Worm (Caenorhabditis elegans): ENCODE data around the gene T19D7.6.

T19D7.6 gene

DNA sequence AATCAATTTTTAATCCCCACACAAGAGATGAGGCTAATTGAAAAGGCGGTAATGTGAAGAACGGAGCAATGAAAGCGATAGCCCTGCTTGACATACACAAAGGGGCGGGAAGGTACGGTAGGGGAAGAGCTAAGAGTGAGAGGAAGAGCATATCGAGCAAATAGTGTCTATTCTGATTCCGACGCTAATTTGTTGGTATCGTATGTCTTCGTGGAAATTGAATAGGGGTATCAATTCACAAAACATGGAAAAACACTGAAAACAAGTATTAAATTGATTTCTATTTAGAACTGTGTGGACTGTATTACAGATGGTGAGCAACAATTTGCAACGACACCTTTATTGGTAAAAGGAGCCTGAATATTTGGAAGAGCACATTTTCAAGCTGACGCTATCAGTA lies 33.7 kb downstream of the T19D7.6 start, which contains the start of gene pha-2:
Gene pha-2 (minus strand): TSS at position 101 of the 400 bp plus-strand sequence.
- no peak for TF ChIP-seq T22C8.4 (GFP tag; IDR thresholded peaks at IDR 0.05)
- TF ChIP-seq ztf-23 (GFP tag; IDR thresholded peaks at IDR 0.05), result no peak
- TF ChIP-seq ref-1 (GFP tag; conservative IDR thresholded peaks at IDR 0.05), result no peak
- no peak for TF ChIP-seq flt-1 (GFP tag; IDR thresholded peaks at IDR 0.05)
- no peak for TF ChIP-seq ztf-29 (GFP tag; IDR thresholded peaks at IDR 0.05)
- TF ChIP-seq med-1 (GFP tag; optimal IDR thresholded peaks at IDR 0.05; ENCODE audit: insufficient read depth), result no peak
- no peak for TF ChIP-seq cog-1 (tag; optimal IDR thresholded peaks at IDR 0.05)
- TF ChIP-seq klf-2 (GFP tag; conservative IDR thresholded peaks at IDR 0.05), result no peak
- TF ChIP-seq tab-1 (GFP tag; IDR thresholded peaks at IDR 0.05), result no peak

ce11 chrX:629134-629533 lies 41.5 kb downstream of the T19D7.6 start, which contains the start of gene M6.4:
TSS of gene M6.4 (plus strand) at chrX:629188.
- TF ChIP-seq ztf-23 (GFP tag; IDR thresholded peaks at IDR 0.05) (no peak), ztf-29 (GFP tag; IDR thresholded peaks at IDR 0.05) (no peak), med-1 (GFP tag; optimal IDR thresholded peaks at IDR 0.05; ENCODE audit: insufficient read depth) (no peak), cog-1 (tag; optimal IDR thresholded peaks at IDR 0.05) (no peak), ref-1 (GFP tag; conservative IDR thresholded peaks at IDR 0.05) (no peak)

ce11 chrX:621688-622087 lies 48.9 kb downstream of the T19D7.6 start:
- TF ChIP-seq ztf-23 (GFP tag; IDR thresholded peaks at IDR 0.05) (no peak), ztf-29 (GFP tag; IDR thresholded peaks at IDR 0.05) (no peak), flt-1 (GFP tag; IDR thresholded peaks at IDR 0.05) (no peak), T22C8.4 (GFP tag; IDR thresholded peaks at IDR 0.05) (no peak), tab-1 (GFP tag; IDR thresholded peaks at IDR 0.05) (no peak), med-1 (GFP tag; optimal IDR thresholded peaks at IDR 0.05; ENCODE audit: insufficient read depth) (no peak), ref-1 (GFP tag; conservative IDR thresholded peaks at IDR 0.05) (no peak), klf-2 (GFP tag; conservative IDR thresholded peaks at IDR 0.05) (no peak)

- no peak for TF ChIP-seq klf-2 (GFP tag; conservative IDR thresholded peaks at IDR 0.05)
- TF ChIP-seq cog-1 (tag; optimal IDR thresholded peaks at IDR 0.05), result no peak
- TF ChIP-seq ztf-29 (GFP tag; IDR thresholded peaks at IDR 0.05), result no peak
- TF ChIP-seq ztf-23 (GFP tag; IDR thresholded peaks at IDR 0.05), result no peak
- no peak for TF ChIP-seq ref-1 (GFP tag; conservative IDR thresholded peaks at IDR 0.05)
Observed at ce11 chrX:621190-621589, 49.4 kb downstream of the T19D7.6 start, which contains the start of gene unc-96. TSS of gene unc-96 (minus strand) at chrX:621290.

Measured in whole organism, midembryonic.